Fruit fly (Drosophila melanogaster) whole organism, embryonic: ENCODE results near the gene Usp30.

ENCODE experiments used
- Antp ChIP-seq: fragments of 200-800 bp; sonication (Bioruptor generic); optimal IDR thresholded peaks from 3 replicates; lab custom pipeline; 2016; ENCODE audit warnings: missing biosample characterization, missing genetic modification characterization
- Bdp1 ChIP-seq: fragments of 200-800 bp; sonication (Bioruptor generic); optimal IDR thresholded peaks from 3 replicates; lab custom pipeline; 2016; ENCODE audit warnings: missing biosample characterization, missing genetic modification characterization
- CG10147 ChIP-seq: fragments of 200-800 bp; sonication (Bioruptor generic); optimal IDR thresholded peaks from 2 replicates; lab custom pipeline; 2019; ENCODE audit warnings: missing biosample characterization, mild to moderate bottlenecking, missing genetic modification characterization, moderate library complexity
- CG10274 ChIP-seq: fragments of 200-800 bp; sonication (Bioruptor generic); optimal IDR thresholded peaks from 3 replicates; lab custom pipeline; 2017; ENCODE audit warnings: missing biosample characterization, mild to moderate bottlenecking, missing genetic modification characterization
- CG10431 ChIP-seq: fragments of 200-800 bp; sonication (Bioruptor generic); optimal IDR thresholded peaks from 3 replicates; lab custom pipeline; 2018; ENCODE audit warnings: missing biosample characterization, mild to moderate bottlenecking, missing genetic modification characterization
- CG10462 ChIP-seq: fragments of 200-800 bp; sonication (Bioruptor generic); optimal IDR thresholded peaks from 2 replicates; lab custom pipeline; 2016; ENCODE audit warnings: missing biosample characterization, missing genetic modification characterization
- CG11398 ChIP-seq: fragments of 200-800 bp; sonication (Bioruptor generic); optimal IDR thresholded peaks from 2 replicates; lab custom pipeline; 2016; ENCODE audit warnings: missing biosample characterization, missing genetic modification characterization
- CG1529 ChIP-seq: fragments of 200-800 bp; sonication (Bioruptor generic); optimal IDR thresholded peaks from 3 replicates; lab custom pipeline; 2018; ENCODE audit warnings: missing biosample characterization, missing genetic modification characterization
- CG1647 ChIP-seq: fragments of 200-800 bp; sonication (Bioruptor generic); optimal IDR thresholded peaks from 3 replicates; lab custom pipeline; 2016; ENCODE audit warnings: missing biosample characterization, missing genetic modification characterization
- CG1832 ChIP-seq: fragments of 200-800 bp; sonication (Bioruptor generic); optimal IDR thresholded peaks from 2 replicates; lab custom pipeline; 2017; ENCODE audit warnings: missing biosample characterization, mild to moderate bottlenecking, missing genetic modification characterization, inconsistent platforms
- CG2678 ChIP-seq: fragments of 200-800 bp; sonication (Bioruptor generic); optimal IDR thresholded peaks from 3 replicates; lab custom pipeline; 2019; ENCODE audit warnings: missing biosample characterization, mild to moderate bottlenecking, missing genetic modification characterization, moderate library complexity
- CG2712 ChIP-seq: fragments of 200-800 bp; optimal IDR thresholded peaks from 3 replicates; lab custom pipeline; 2019; ENCODE audit warnings: missing biosample characterization, mild to moderate bottlenecking, missing genetic modification characterization, moderate library complexity
- CG30403 ChIP-seq: fragments of 200-800 bp; sonication (Bioruptor generic); optimal IDR thresholded peaks from 3 replicates; lab custom pipeline; 2016; ENCODE audit warnings: missing biosample characterization, missing genetic modification characterization
- CG34422 ChIP-seq: fragments of 200-800 bp; sonication (Bioruptor generic); IDR thresholded peaks from 3 replicates; pipeline ENCODE4 v1.3.6; 2022; ENCODE audit warnings: missing biosample characterization, missing genetic modification characterization
- CG42726 ChIP-seq: fragments of 200-800 bp; sonication (Bioruptor generic); IDR thresholded peaks from 2 replicates; pipeline ENCODE4 v1.3.6; 2022; ENCODE audit warnings: missing biosample characterization, missing genetic modification characterization; ENCODE audit not compliant: partially characterized antibody
- CG4404 ChIP-seq: fragments of 200-800 bp; sonication (Bioruptor generic); IDR thresholded peaks from 2 replicates; pipeline ENCODE4 v1.3.6; 2022; ENCODE audit warnings: missing biosample characterization, missing genetic modification characterization
- CG7271 ChIP-seq: fragments of 200-800 bp; sonication (Bioruptor generic); optimal IDR thresholded peaks from 2 replicates; lab custom pipeline; 2018; ENCODE audit warnings: missing biosample characterization, mild to moderate bottlenecking, missing genetic modification characterization, moderate library complexity
- CG8388 ChIP-seq: fragments of 200-800 bp; sonication (Bioruptor generic); optimal IDR thresholded peaks from 2 replicates; lab custom pipeline; 2019; ENCODE audit warnings: missing biosample characterization, mild to moderate bottlenecking, missing genetic modification characterization, moderate library complexity
- CG9876 ChIP-seq: fragments of 200-800 bp; sonication (Bioruptor generic); optimal IDR thresholded peaks from 2 replicates; lab custom pipeline; 2016; ENCODE audit warnings: missing biosample characterization, missing genetic modification characterization
- CG9932 ChIP-seq: fragments of 200-800 bp; sonication (Bioruptor generic); IDR thresholded peaks from 2 replicates; pipeline ENCODE4 v1.3.6; 2022; ENCODE audit warnings: missing biosample characterization, missing genetic modification characterization
- CrebB ChIP-seq: fragments of 200-800 bp; sonication (Bioruptor generic); optimal IDR thresholded peaks from 3 replicates; lab custom pipeline; 2018; ENCODE audit warnings: missing biosample characterization, mild to moderate bottlenecking, missing genetic modification characterization
- Dfd ChIP-seq, 2 experiments: fragments of >200 bp; optimal IDR thresholded peaks; 2 replicates each; lab custom pipeline; 2017; ENCODE audit warnings: missing biosample characterization in 2 of 2, missing genetic modification characterization in 2 of 2
- Dip3 ChIP-seq: fragments of 200-800 bp; sonication (Bioruptor generic); optimal IDR thresholded peaks from 3 replicates; lab custom pipeline; 2016; ENCODE audit warnings: missing biosample characterization, missing genetic modification characterization
- Dll ChIP-seq: fragments of 200-800 bp; sonication (Bioruptor generic); IDR thresholded peaks from 4 replicates; pipeline ENCODE4 v1.3.6; 2022; ENCODE audit warnings: missing biosample characterization, missing genetic modification characterization; ENCODE audit not compliant: partially characterized antibody
- Drgx ChIP-seq: fragments of 200-800 bp; sonication (Bioruptor generic); IDR thresholded peaks from 2 replicates; pipeline ENCODE4 v1.3.6; 2022; ENCODE audit warnings: missing biosample characterization, missing genetic modification characterization
- Hand ChIP-seq: fragments of 200-800 bp; sonication (Bioruptor generic); optimal IDR thresholded peaks from 2 replicates; lab custom pipeline; 2017; ENCODE audit warnings: mild to moderate bottlenecking, missing biosample characterization, missing genetic modification reagents, missing genetic modification characterization
- Hr51 ChIP-seq, 2 experiments: fragments of 200-800 bp; sonication (Bioruptor generic); optimal IDR thresholded peaks; 2 replicates in 1 of 2; 3 replicates in 1 of 2; lab custom pipeline; 2016 to 2018; ENCODE audit warnings: missing biosample characterization in 2 of 2, missing genetic modification characterization in 2 of 2, mild to moderate bottlenecking in 1 of 2, moderate library complexity in 1 of 2
- MBD-R2 ChIP-seq: fragments of 200-800 bp; sonication (Bioruptor generic); IDR thresholded peaks from 2 replicates; pipeline ENCODE4 v1.3.6; 2022; ENCODE audit warnings: missing biosample characterization, missing genetic modification characterization
- Max ChIP-seq: fragments of 200-800 bp; sonication (Bioruptor generic); optimal IDR thresholded peaks from 2 replicates; lab custom pipeline; 2016; ENCODE audit warnings: missing biosample characterization, mild to moderate bottlenecking, missing genetic modification characterization
- Med ChIP-seq: fragments of 200-800 bp; sonication (Bioruptor generic); peaks from one replicate; lab custom pipeline; 2016; ENCODE audit warnings: missing biosample characterization, missing genetic modification characterization, mild to moderate bottlenecking, inconsistent platforms, moderate library complexity
- Mes4 ChIP-seq: fragments of 200-800 bp; sonication (Bioruptor generic); optimal IDR thresholded peaks from 2 replicates; lab custom pipeline; 2016; ENCODE audit warnings: missing biosample characterization, missing genetic modification characterization
- NC2β ChIP-seq: fragments of 200-800 bp; sonication (Bioruptor generic); optimal IDR thresholded peaks from 2 replicates; lab custom pipeline; 2016; ENCODE audit warnings: missing biosample characterization, missing genetic modification characterization
- Side ChIP-seq: fragments of 200-800 bp; sonication (Bioruptor generic); optimal IDR thresholded peaks from 2 replicates; lab custom pipeline; 2016; ENCODE audit warnings: missing biosample characterization, missing genetic modification characterization
- Usf ChIP-seq: fragments of 200-800 bp; sonication (Bioruptor generic); optimal IDR thresholded peaks from 2 replicates; lab custom pipeline; 2017; ENCODE audit warnings: missing genotype, missing biosample characterization, missing genetic modification characterization
- abd-A ChIP-seq: fragments of 200-800 bp; sonication (Bioruptor generic); optimal IDR thresholded peaks from 3 replicates; lab custom pipeline; 2019; ENCODE audit warnings: missing biosample characterization, mild to moderate bottlenecking, missing genetic modification characterization, moderate library complexity
- amos ChIP-seq: fragments of 200-800 bp; sonication (Bioruptor generic); IDR thresholded peaks from 2 replicates; pipeline ENCODE4 v1.3.6; 2022; ENCODE audit warnings: missing biosample characterization, missing genetic modification characterization; ENCODE audit not compliant: partially characterized antibody
- ap ChIP-seq: fragments of 200-800 bp; sonication (Bioruptor generic); IDR thresholded peaks from 2 replicates; pipeline ENCODE4 v1.3.6; 2022; ENCODE audit warnings: missing biosample characterization, missing genetic modification characterization
- crol ChIP-seq: fragments of 200-800 bp; sonication (Bioruptor generic); IDR thresholded peaks from 2 replicates; pipeline ENCODE4 v1.3.6; 2022; ENCODE audit warnings: missing biosample characterization, missing genetic modification characterization
- dati ChIP-seq: fragments of 200-800 bp; sonication (Bioruptor generic); IDR thresholded peaks from 2 replicates; pipeline ENCODE4 v1.3.6; 2022; ENCODE audit warnings: missing biosample characterization, missing genetic modification characterization
- ems ChIP-seq: fragments of 200-800 bp; sonication (Bioruptor generic); optimal IDR thresholded peaks from 3 replicates; lab custom pipeline; 2016; ENCODE audit warnings: missing biosample characterization, missing genetic modification characterization
- her ChIP-seq: fragments of 200-800 bp; sonication (Bioruptor generic); optimal IDR thresholded peaks from 2 replicates; lab custom pipeline; 2016; ENCODE audit warnings: missing biosample characterization, missing genetic modification characterization
- lola ChIP-seq, 3 experiments: fragments of >200 bp in 2 of 3; fragments of 200-800 bp in 1 of 3; sonication (Bioruptor generic) in 1 of 3; optimal IDR thresholded peaks; 2 replicates each; lab custom pipeline; 2017 to 2019; ENCODE audit warnings: missing biosample characterization in 3 of 3, missing genetic modification characterization in 3 of 3, mild to moderate bottlenecking in 1 of 3, moderate library complexity in 1 of 3
- nau ChIP-seq: fragments of 200-800 bp; sonication (Bioruptor generic); optimal IDR thresholded peaks from 3 replicates; lab custom pipeline; 2017; ENCODE audit warnings: missing biosample characterization, mild to moderate bottlenecking, missing genetic modification characterization, missing genetic modification reagents
- odd ChIP-seq: fragments of 200-800 bp; sonication (Bioruptor generic); optimal IDR thresholded peaks from 2 replicates; lab custom pipeline; 2017; ENCODE audit warnings: missing biosample characterization, mild to moderate bottlenecking, missing genetic modification characterization
- scrt ChIP-seq: fragments of 200-800 bp; sonication (Bioruptor generic); optimal IDR thresholded peaks from 2 replicates; lab custom pipeline; 2018; ENCODE audit warnings: missing biosample characterization, mild to moderate bottlenecking, missing genetic modification characterization, moderate library complexity
- sima ChIP-seq: fragments of 200-800 bp; sonication (Bioruptor generic); optimal IDR thresholded peaks from 2 replicates; lab custom pipeline; 2016; ENCODE audit warnings: missing biosample characterization, missing genetic modification characterization
- sna ChIP-seq: fragments of 200-800 bp; sonication (Bioruptor generic); IDR thresholded peaks from 2 replicates; pipeline ENCODE4 v1.3.6; 2022; ENCODE audit warnings: missing biosample characterization, missing genetic modification characterization; ENCODE audit not compliant: partially characterized antibody
- wdn ChIP-seq: fragments of 200-800 bp; sonication (Bioruptor generic); IDR thresholded peaks from 2 replicates; pipeline ENCODE4 v1.3.6; 2022; ENCODE audit warnings: missing biosample characterization, missing genetic modification characterization
- zf30C ChIP-seq: fragments of 200-800 bp; sonication (Bioruptor generic); optimal IDR thresholded peaks from 3 replicates; lab custom pipeline; 2018; ENCODE audit warnings: missing biosample characterization, mild to moderate bottlenecking, missing genetic modification characterization

Gene Usp30

dm6 chrX:5918499-5919126 lies 39.0 kb upstream of the Usp30 start (continued):
- TF ChIP-seq scrt (GFP tag; lab: Kevin White, UChicago) (peak; percentile 97), nau (peak; percentile 99), abd-A (tag; lab: Kevin White, UChicago) (peak; percentile 93), zf30C (GFP tag; lab: Kevin White, UChicago) (peak; percentile 31), CG9932 (peak; percentile 100), CG34422 (peak; percentile 99), lola (GFP tag; optimal IDR thresholded peaks at IDR 0.05; lab: Kevin White, UChicago) (peak in 1 of 3 experiments; percentile 95), CrebB (tag; lab: Kevin White, UChicago) (peak; percentile 99), Mes4 (GFP tag; lab: Kevin White, UChicago) (peak; percentile 97), CG10431 (GFP tag; lab: Kevin White, UChicago) (peak; percentile 90), Dip3 (peak; percentile 98), Dfd (GFP tag; optimal IDR thresholded peaks at IDR 0.05; lab: Kevin White, UChicago) (peak in 1 of 2 experiments; percentile 54), ems (GFP tag; lab: Kevin White, UChicago) (peak; percentile 98), her (peak; percentile 97), CG10274 (GFP tag; lab: Kevin White, UChicago) (peak; percentile 95), CG2678 (tag; lab: Kevin White, UChicago) (peak; percentile 99), CG10147 (GFP tag; lab: Kevin White, UChicago) (peak; percentile 99), Side (GFP tag; lab: Kevin White, UChicago) (peak; percentile 99), Hand (peak; percentile 97), NC2β (GFP tag; lab: Kevin White, UChicago) (peak; percentile 98), sima (GFP tag; lab: Kevin White, UChicago) (peak; percentile 94), CG11398 (GFP tag; lab: Kevin White, UChicago) (peak; percentile 98), Drgx (GFP tag; lab: Robert Waterston, UW) (peak; percentile 99), CG1647 (GFP tag; lab: Kevin White, UChicago) (peak; percentile 98), wdn (GFP tag; lab: Robert Waterston, UW) (peak; percentile 99), CG7271 (tag; lab: Kevin White, UChicago) (peak; percentile 72), Max (peak; percentile 97), CG2712 (tag; lab: Kevin White, UChicago) (peak; percentile 98), ap (GFP tag; lab: Robert Waterston, UW) (peak; percentile 99), Hr51 (GFP tag; optimal IDR thresholded peaks at IDR 0.05; lab: Kevin White, UChicago) (peak; percentile 97 to 98), CG1832 (GFP tag; lab: Kevin White, UChicago) (no peak), Antp (GFP tag; lab: Kevin White, UChicago) (peak; percentile 99), CG30403 (GFP tag; lab: Kevin White, UChicago) (peak; percentile 99), Bdp1 (GFP tag; lab: Kevin White, UChicago) (peak; percentile 92), Med (GFP tag; lab: Kevin White, UChicago) (peak; percentile 100), CG8388 (peak; percentile 96), odd (peak; percentile 97), CG42726 (peak; percentile 90), dati (peak; percentile 98), CG9876 (peak; percentile 97), CG4404 (GFP tag; lab: Robert Waterston, UW) (peak; percentile 99), Dll (GFP tag; lab: Robert Waterston, UW) (0 out of 4 replicates have a peak, but pooled peaks have one; percentile 50), MBD-R2 (GFP tag; lab: Robert Waterston, UW) (peak; percentile 99), CG10462 (peak; percentile 98), sna (no peak), CG1529 (GFP tag; lab: Kevin White, UChicago) (peak; percentile 98), crol (GFP tag; lab: Robert Waterston, UW) (peak; percentile 95), amos (GFP tag; lab: Robert Waterston, UW) (peak; percentile 86; the same call in 1 of the 2 replicates), Usf (peak; percentile 98)
